Worm (Caenorhabditis elegans): ENCODE data around the gene nhr-30.

Gene nhr-30

ce11 chrV:9084252-9084651, 39.3 kb downstream of the nhr-30 start:
- no peak for TF ChIP-seq cnd-1 (tag; optimal IDR thresholded peaks at IDR 0.05)

ce11 chrV:9085845-9086244, 40.9 kb downstream of the nhr-30 start:
- TF ChIP-seq unc-39 (tag; optimal IDR thresholded peaks at IDR 0.05) (no peak), nhr-76 (tag; optimal IDR thresholded peaks at IDR 0.05) (no peak), nhr-2 (tag; optimal IDR thresholded peaks at IDR 0.05) (no peak), lin-13 (tag; optimal IDR thresholded peaks at IDR 0.05) (no peak), zip-8 (tag; optimal IDR thresholded peaks at IDR 0.05) (no peak), cnd-1 (tag; optimal IDR thresholded peaks at IDR 0.05) (no peak), mls-2 (tag; optimal IDR thresholded peaks at IDR 0.05) (no peak), nhr-237 (tag; optimal IDR thresholded peaks at IDR 0.05) (no peak), pha-4 (tag; optimal IDR thresholded peaks at IDR 0.05) (no peak), elt-1 (tag; optimal IDR thresholded peaks at IDR 0.05; ENCODE audit: borderline replicate concordance, insufficient read depth) (no peak), drap-1 (GFP tag; optimal IDR thresholded peaks at IDR 0.05) (no peak), lsy-2 (tag; optimal IDR thresholded peaks at IDR 0.05) (no peak), hlh-1 (tag; optimal IDR thresholded peaks at IDR 0.05) (no peak), ztf-11 (tag; optimal IDR thresholded peaks at IDR 0.05) (no peak), bed-3 (GFP tag; optimal IDR thresholded peaks at IDR 0.05) (no peak), sptf-1 (tag; optimal IDR thresholded peaks at IDR 0.05) (no peak), unc-120 (tag; optimal IDR thresholded peaks at IDR 0.05; ENCODE audit: poor library complexity, severe bottlenecking) (no peak)

DNA sequence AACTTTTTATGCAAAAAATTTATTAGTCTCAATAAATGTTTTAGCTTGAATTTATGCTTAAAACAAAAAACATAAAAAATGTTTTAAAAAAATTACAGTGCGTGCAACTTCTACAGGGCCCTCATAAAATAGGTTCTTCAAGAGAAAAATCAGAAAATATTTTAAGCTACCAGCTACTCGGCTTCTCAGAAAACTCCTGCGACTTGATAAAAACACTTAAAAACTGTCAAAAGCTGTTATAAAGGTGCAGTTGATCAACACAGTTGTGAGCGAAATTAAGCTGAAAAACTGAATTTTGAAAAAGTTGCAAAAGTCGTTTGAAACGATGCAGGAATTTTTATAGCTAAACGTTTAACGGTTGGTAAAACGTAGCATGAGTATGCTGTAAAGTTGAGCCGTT, 43.8 kb downstream of the nhr-30 start:
- TF ChIP-seq tbx-8 (GFP tag; optimal IDR thresholded peaks at IDR 0.05) (no peak), mls-2 (tag; optimal IDR thresholded peaks at IDR 0.05) (peak; percentile 63)

- no peak for TF ChIP-seq nhr-237 (tag; optimal IDR thresholded peaks at IDR 0.05)
- no peak for TF ChIP-seq zip-8 (tag; optimal IDR thresholded peaks at IDR 0.05)
- no peak for TF ChIP-seq bed-3 (GFP tag; optimal IDR thresholded peaks at IDR 0.05)
- no peak for TF ChIP-seq flh-1 (GFP tag; optimal IDR thresholded peaks at IDR 0.05)
- no peak for TF ChIP-seq ham-2 (GFP tag; optimal IDR thresholded peaks at IDR 0.05)
- TF ChIP-seq ztf-11 (tag; optimal IDR thresholded peaks at IDR 0.05): no peak
- TF ChIP-seq M03D4.4 (tag; optimal IDR thresholded peaks at IDR 0.05): no peak
- TF ChIP-seq nhr-12 (tag; optimal IDR thresholded peaks at IDR 0.05): no peak
- TF ChIP-seq ceh-39 (tag; optimal IDR thresholded peaks at IDR 0.05): no peak
- TF ChIP-seq unc-120 (tag; optimal IDR thresholded peaks at IDR 0.05; ENCODE audit: poor library complexity, severe bottlenecking): no peak
- no peak for TF ChIP-seq lin-13 (tag; optimal IDR thresholded peaks at IDR 0.05)
- TF ChIP-seq elt-1 (tag; optimal IDR thresholded peaks at IDR 0.05; ENCODE audit: borderline replicate concordance, insufficient read depth): no peak
- no peak for TF ChIP-seq sptf-1 (tag; optimal IDR thresholded peaks at IDR 0.05)
- TF ChIP-seq nhr-28 (tag; optimal IDR thresholded peaks at IDR 0.05): no peak
- no peak for TF ChIP-seq mls-2 (tag; optimal IDR thresholded peaks at IDR 0.05)
- no peak for TF ChIP-seq lin-32 (GFP tag; optimal IDR thresholded peaks at IDR 0.05)
- TF ChIP-seq unc-62 (GFP tag; optimal IDR thresholded peaks at IDR 0.05): no peak
- TF ChIP-seq hlh-1 (tag; optimal IDR thresholded peaks at IDR 0.05): no peak
- TF ChIP-seq ces-1 (GFP tag; optimal IDR thresholded peaks at IDR 0.05): no peak
- TF ChIP-seq mep-1 (tag; optimal IDR thresholded peaks at IDR 0.05): no peak
Observed at ce11 chrV:9092209-9092608, 47.2 kb downstream of the nhr-30 start, which contains the start of gene T27E4.1. Gene T27E4.1 (plus strand): TSS chrV:9092345.

- TF ChIP-seq blmp-1 (tag; optimal IDR thresholded peaks at IDR 0.05): no peak
- no peak for TF ChIP-seq M03D4.4 (tag; optimal IDR thresholded peaks at IDR 0.05)
- no peak for TF ChIP-seq tbx-8 (GFP tag; optimal IDR thresholded peaks at IDR 0.05)
- peak; percentile 69 for TF ChIP-seq hlh-1 (tag; optimal IDR thresholded peaks at IDR 0.05)
- no peak for TF ChIP-seq ham-2 (GFP tag; optimal IDR thresholded peaks at IDR 0.05)
- TF ChIP-seq unc-62 (GFP tag; optimal IDR thresholded peaks at IDR 0.05): no peak
- no peak for TF ChIP-seq flh-1 (GFP tag; optimal IDR thresholded peaks at IDR 0.05)
Observed at ce11 chrV:9094060-9094628, 49.2 kb downstream of the nhr-30 start.

ce11 chrV:9094976-9095375, 50.0 kb downstream of the nhr-30 start:
- TF ChIP-seq lin-13 (tag; optimal IDR thresholded peaks at IDR 0.05): no peak
- no peak for TF ChIP-seq bed-3 (GFP tag; optimal IDR thresholded peaks at IDR 0.05)
- TF ChIP-seq unc-120 (tag; optimal IDR thresholded peaks at IDR 0.05; ENCODE audit: poor library complexity, severe bottlenecking): no peak
- TF ChIP-seq mls-2 (tag; optimal IDR thresholded peaks at IDR 0.05): no peak
- no peak for TF ChIP-seq elt-1 (tag; optimal IDR thresholded peaks at IDR 0.05; ENCODE audit: borderline replicate concordance, insufficient read depth)
- TF ChIP-seq unc-39 (tag; optimal IDR thresholded peaks at IDR 0.05): no peak
- no peak for TF ChIP-seq elt-3 (tag; optimal IDR thresholded peaks at IDR 0.05)
- TF ChIP-seq nhr-28 (tag; optimal IDR thresholded peaks at IDR 0.05): no peak
- no peak for TF ChIP-seq tbx-8 (GFP tag; optimal IDR thresholded peaks at IDR 0.05)
- TF ChIP-seq ceh-83 (GFP tag; optimal IDR thresholded peaks at IDR 0.05): no peak
- no peak for TF ChIP-seq M03D4.4 (tag; optimal IDR thresholded peaks at IDR 0.05)
- no peak for TF ChIP-seq mab-5 (tag; optimal IDR thresholded peaks at IDR 0.05)
- TF ChIP-seq unc-62 (GFP tag; optimal IDR thresholded peaks at IDR 0.05): no peak
- TF ChIP-seq sem-2 (GFP tag; optimal IDR thresholded peaks at IDR 0.05): no peak
- TF ChIP-seq drap-1 (GFP tag; optimal IDR thresholded peaks at IDR 0.05): no peak
- no peak for TF ChIP-seq hlh-1 (tag; optimal IDR thresholded peaks at IDR 0.05)
- TF ChIP-seq zip-8 (tag; optimal IDR thresholded peaks at IDR 0.05): no peak
- TF ChIP-seq ceh-39 (tag; optimal IDR thresholded peaks at IDR 0.05): no peak
- TF ChIP-seq flh-1 (GFP tag; optimal IDR thresholded peaks at IDR 0.05): no peak
